Worm (Caenorhabditis elegans) whole organism, L1 larva: Measurements from ENCODE around the gene dlst-1.

Source experiments
- F16B12.6 ChIP-seq: fragments of 150-350 bp; optimal IDR thresholded peaks from 2 replicates; lab custom pipeline; 2014; ENCODE audit warnings: missing biosample characterization, missing genetic modification characterization
- Y116A8C.19 ChIP-seq: sonication (generic microtip); optimal IDR thresholded peaks from 2 replicates; lab custom pipeline; 2016; ENCODE audit warnings: missing compliant biosample characterization, missing genetic modification characterization, borderline replicate concordance
- aha-1 ChIP-seq: fragments of 150-350 bp; optimal IDR thresholded peaks from 2 replicates; lab custom pipeline; 2014; ENCODE audit warnings: missing biosample characterization, missing genetic modification characterization
- alr-1 ChIP-seq: fragments of 200-800 bp; sonication (Bioruptor generic); optimal IDR thresholded peaks from 2 replicates; lab custom pipeline; 2018; ENCODE audit warnings: borderline replicate concordance, mild to moderate bottlenecking, missing genetic modification characterization, missing compliant biosample characterization
- ceh-63 ChIP-seq: fragments of 200-800 bp; sonication (Bioruptor generic); optimal IDR thresholded peaks from 2 replicates; lab custom pipeline; 2018; ENCODE audit warnings: mild to moderate bottlenecking, missing genetic modification characterization, missing compliant biosample characterization
- ces-1 ChIP-seq: fragments of 150-350 bp; optimal IDR thresholded peaks from 2 replicates; lab custom pipeline; 2014; ENCODE audit warnings: missing biosample characterization, missing genetic modification reagents, missing genetic modification characterization
- dpl-1 ChIP-seq, 3 experiments: fragments of 150-350 bp in 2 of 3; sonication (generic microtip) in 1 of 3; optimal IDR thresholded peaks; 2 replicates each; lab custom pipeline; 2014 to 2017; ENCODE audit warnings: missing biosample characterization in 3 of 3, missing genetic modification characterization in 3 of 3, missing genetic modification reagents in 3 of 3
- efl-1 ChIP-seq, 4 experiments: fragments of 150-350 bp; optimal IDR thresholded peaks in 3 of 4; peaks in 1 of 4; 1 replicate in 1 of 4; 2 replicates in 3 of 4; lab custom pipeline; 2014; ENCODE audit warnings: missing biosample characterization in 2 of 4, missing genetic modification characterization in 2 of 4, missing genetic modification reagents in 2 of 4
- efl-3 ChIP-seq: fragments of 200-800 bp; sonication (Bioruptor generic); optimal IDR thresholded peaks from 2 replicates; lab custom pipeline; 2018; ENCODE audit warnings: mild to moderate bottlenecking, missing genetic modification characterization, missing compliant biosample characterization
- elt-3 ChIP-seq, 6 experiments: fragments of 150-350 bp in 1 of 6; sonication (generic microtip); optimal IDR thresholded peaks; 2 replicates each; lab custom pipeline; 2017 to 2018; ENCODE audit warnings: missing biosample characterization in 6 of 6, missing genetic modification characterization in 6 of 6, inconsistent platforms in 1 of 6
- ets-5 ChIP-seq: fragments of 200-800 bp; sonication (Bioruptor generic); IDR thresholded peaks from 2 replicates; pipeline ENCODE4 v1.3.6; 2022; ENCODE audit warnings: missing genetic modification characterization, missing compliant biosample characterization
- fkh-10 ChIP-seq: sonication (generic microtip); optimal IDR thresholded peaks from 2 replicates; lab custom pipeline; 2017; ENCODE audit warnings: missing biosample characterization, missing genetic modification reagents, missing genetic modification characterization
- fkh-4 ChIP-seq: sonication (generic microtip); optimal IDR thresholded peaks from 2 replicates; lab custom pipeline; 2016; ENCODE audit warnings: missing compliant biosample characterization, missing genetic modification characterization, borderline replicate concordance
- grh-1 ChIP-seq: fragments of 200-800 bp; sonication (Bioruptor generic); IDR thresholded peaks from 2 replicates; pipeline ENCODE4 v1.3.6; 2022; ENCODE audit warnings: missing genetic modification reagents, missing genetic modification characterization, missing compliant biosample characterization
- hlh-4 ChIP-seq: sonication (generic microtip); optimal IDR thresholded peaks from 2 replicates; lab custom pipeline; 2016; ENCODE audit warnings: mild to moderate bottlenecking, missing genetic modification characterization, missing compliant biosample characterization
- lin-13 ChIP-seq: fragments of 150-350 bp; optimal IDR thresholded peaks from 2 replicates; lab custom pipeline; 2014; ENCODE audit warnings: missing biosample characterization, missing genetic modification reagents, missing genetic modification characterization
- lin-15B ChIP-seq: fragments of 150-350 bp; sonication (generic microtip); optimal IDR thresholded peaks from 3 replicates; lab custom pipeline; 2014; ENCODE audit warnings: missing biosample characterization, missing genetic modification characterization
- lin-35 ChIP-seq, 2 experiments: fragments of 150-350 bp; optimal IDR thresholded peaks; 2 replicates each; lab custom pipeline; 2014; ENCODE audit warnings: missing biosample characterization in 2 of 2, missing genetic modification characterization in 2 of 2, missing genetic modification reagents in 2 of 2
- lir-3 ChIP-seq: sonication (generic microtip); optimal IDR thresholded peaks from 2 replicates; lab custom pipeline; 2016; ENCODE audit warnings: mild to moderate bottlenecking, missing genetic modification characterization, moderate library complexity, missing compliant biosample characterization; ENCODE audit not compliant: poor library complexity
- lsy-2 ChIP-seq, 2 experiments: fragments of 150-350 bp; optimal IDR thresholded peaks; 2 replicates each; lab custom pipeline; 2014; ENCODE audit warnings: missing biosample characterization in 2 of 2, missing genetic modification characterization in 2 of 2
- mab-9 ChIP-seq: fragments of 200-800 bp; sonication (Bioruptor generic); IDR thresholded peaks from 2 replicates; pipeline ENCODE4 v1.3.6; 2022; ENCODE audit warnings: missing genetic modification reagents, missing genetic modification characterization, missing compliant biosample characterization
- mdl-1 ChIP-seq, 2 experiments: fragments of 150-350 bp; optimal IDR thresholded peaks; 2 replicates each; lab custom pipeline; 2014 to 2017; ENCODE audit warnings: missing biosample characterization in 2 of 2, missing genetic modification characterization in 2 of 2, inconsistent platforms in 1 of 2
- mef-2 ChIP-seq: fragments of 150-350 bp; optimal IDR thresholded peaks from 2 replicates; lab custom pipeline; 2014; ENCODE audit warnings: missing biosample characterization, missing genetic modification characterization
- nhr-11 ChIP-seq: fragments of 150-350 bp; optimal IDR thresholded peaks from 2 replicates; lab custom pipeline; 2014; ENCODE audit warnings: missing biosample characterization, missing genetic modification characterization
- nhr-19 ChIP-seq: fragments of 200-800 bp; sonication (Bioruptor generic); conservative IDR thresholded peaks from 2 replicates; pipeline ENCODE4 v1.3.6; 2022; ENCODE audit warnings: missing genetic modification characterization, missing compliant biosample characterization
- nhr-20 ChIP-seq: sonication (generic microtip); optimal IDR thresholded peaks from 2 replicates; lab custom pipeline; 2016; ENCODE audit warnings: mild to moderate bottlenecking, missing genetic modification characterization, missing compliant biosample characterization
- nhr-47 ChIP-seq: sonication (generic microtip); optimal IDR thresholded peaks from 2 replicates; lab custom pipeline; 2016; ENCODE audit warnings: mild to moderate bottlenecking, missing genetic modification characterization, moderate library complexity, missing compliant biosample characterization
- nhr-71 ChIP-seq: sonication (generic microtip); optimal IDR thresholded peaks from 2 replicates; lab custom pipeline; 2016; ENCODE audit warnings: mild to moderate bottlenecking, missing genetic modification characterization, moderate library complexity, missing compliant biosample characterization
- nhr-84 ChIP-seq: sonication (generic microtip); optimal IDR thresholded peaks from 2 replicates; lab custom pipeline; 2017; ENCODE audit warnings: missing biosample characterization, missing genetic modification characterization
- nhr-85 ChIP-seq: sonication (generic microtip); peaks from one replicate; lab custom pipeline; 2016; ENCODE audit warnings: missing genetic modification characterization, inconsistent platforms, missing compliant biosample characterization
- rnt-1 ChIP-seq: sonication (generic microtip); optimal IDR thresholded peaks from 2 replicates; lab custom pipeline; 2016; ENCODE audit warnings: mild to moderate bottlenecking, missing genetic modification characterization, moderate library complexity, missing compliant biosample characterization
- snpc-4 ChIP-seq: fragments of 150-350 bp; optimal IDR thresholded peaks from 2 replicates; lab custom pipeline; 2014; ENCODE audit warnings: missing biosample characterization, missing genetic modification characterization
- snu-23 ChIP-seq: sonication (generic microtip); optimal IDR thresholded peaks from 2 replicates; lab custom pipeline; 2016; ENCODE audit warnings: missing genetic modification characterization, missing compliant biosample characterization
- sptf-1 ChIP-seq: fragments of 150-350 bp; optimal IDR thresholded peaks from 2 replicates; lab custom pipeline; 2014; ENCODE audit warnings: missing biosample characterization, missing genetic modification characterization
- unc-30 ChIP-seq: sonication (generic microtip); optimal IDR thresholded peaks from 2 replicates; lab custom pipeline; 2017; ENCODE audit warnings: missing biosample characterization, missing genetic modification characterization
- unc-98 ChIP-seq: fragments of 200-800 bp; sonication (Bioruptor generic); IDR thresholded peaks from 2 replicates; pipeline ENCODE4 v1.3.6; 2022; ENCODE audit warnings: missing genetic modification characterization, missing compliant biosample characterization
- ztf-11 ChIP-seq, 2 experiments: sonication (generic microtip); optimal IDR thresholded peaks; 2 replicates each; lab custom pipeline; 2016 to 2017; ENCODE audit warnings: missing genetic modification characterization in 2 of 2, missing biosample characterization in 1 of 2, missing compliant biosample characterization in 1 of 2

Gene dlst-1

DNA sequence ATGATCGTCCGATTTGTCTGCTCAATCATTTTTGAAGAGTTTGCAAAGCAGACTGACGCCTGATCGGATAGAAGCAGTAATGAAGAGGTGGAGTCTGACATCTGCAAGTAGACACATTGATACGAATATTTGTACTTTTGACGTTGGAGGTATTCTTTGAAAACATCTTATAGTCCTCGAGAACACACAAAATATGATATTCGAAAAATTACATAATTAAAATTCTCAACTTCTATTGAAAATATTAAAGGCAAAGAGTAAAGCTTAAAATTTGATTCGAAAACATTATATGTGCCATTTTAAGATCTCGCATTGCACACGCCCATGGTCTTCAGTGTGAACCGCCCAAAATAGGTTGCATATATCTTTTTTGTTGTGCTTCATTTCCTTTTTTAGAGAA, 13.5 kb upstream of the dlst-1 start, which contains the start of gene ZC487.2:
ZC487.2 (minus strand) TSS at position 101 of the 400 bp plus-strand sequence.
- TF ChIP-seq Y116A8C.19 (tag; lab: Kevin White, UChicago) (no peak), ets-5 (no peak), nhr-47 (no peak), ztf-11 (tag; optimal IDR thresholded peaks at IDR 0.05; lab: Kevin White, UChicago) (no peak), nhr-19 (GFP tag; lab: Robert Waterston, UW) (no peak), snpc-4 (no peak)

DNA sequence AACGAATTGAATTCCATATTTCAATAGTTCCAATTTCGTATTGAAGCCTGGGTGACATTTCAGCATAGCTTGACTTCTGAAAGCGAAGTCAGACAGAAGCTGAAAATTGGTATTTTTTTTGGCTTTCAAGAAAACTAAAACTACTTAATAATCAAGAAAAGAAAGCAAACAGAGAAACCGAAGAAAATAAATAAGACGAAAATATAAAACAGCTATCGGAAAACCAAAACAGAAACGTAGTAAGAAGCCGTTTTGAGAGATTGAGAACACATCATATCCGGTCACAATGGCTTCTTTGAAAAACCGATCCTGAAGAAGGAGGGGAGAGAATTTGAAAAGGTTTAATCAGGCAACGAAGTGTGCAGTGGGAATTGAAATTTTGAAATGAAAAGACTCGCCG, 9.3 kb upstream of the dlst-1 start, which contains the start of gene srg-30:
srg-30 (minus strand) TSS at position 101 of the 400 bp plus-strand sequence.
- TF ChIP-seq ceh-63 (GFP tag; lab: Kevin White, UChicago) (no peak), ztf-11 (tag; optimal IDR thresholded peaks at IDR 0.05; lab: Kevin White, UChicago) (no peak), rnt-1 (tag; lab: Kevin White, UChicago) (no peak), lsy-2 (tag; optimal IDR thresholded peaks at IDR 0.05; lab: Kevin White, UChicago) (no peak), lir-3 (tag; lab: Kevin White, UChicago) (no peak)

DNA sequence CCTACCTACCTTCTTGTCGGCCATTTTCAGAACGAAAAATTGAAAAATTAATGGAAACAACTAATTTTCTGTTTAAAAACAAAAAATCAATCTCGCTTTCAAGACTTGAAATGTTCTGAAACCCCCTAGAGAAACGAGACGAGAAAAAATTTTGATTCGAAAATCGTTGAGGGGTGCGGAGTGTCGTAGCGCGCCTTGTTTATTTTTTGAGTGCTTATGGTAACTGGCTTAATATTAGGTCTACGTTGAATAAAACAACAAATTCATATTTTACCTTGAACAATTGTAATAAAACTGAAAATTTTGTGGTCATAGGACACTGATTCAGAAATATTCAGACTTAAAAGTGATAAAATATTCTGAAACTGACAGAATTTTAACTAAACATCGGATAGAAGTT, 1.6 kb upstream of the dlst-1 start, which contains the start of gene sna-1:
sna-1 (minus strand) TSS at position 218 of the 400 bp plus-strand sequence.
- no peak for TF ChIP-seq efl-3 (GFP tag; lab: Kevin White, UChicago)
- TF ChIP-seq dpl-1 (GFP tag; optimal IDR thresholded peaks at IDR 0.05; lab: Kevin White, UChicago): peak in 1 of 3 experiments; percentile 24
- TF ChIP-seq mab-9 (GFP tag; lab: Robert Waterston, UW): no peak
- no peak for TF ChIP-seq unc-98 (GFP tag; lab: Robert Waterston, UW)
- TF ChIP-seq grh-1 (GFP tag; lab: Robert Waterston, UW): no peak
- peak in 1 of 2 experiments; percentile 33 for TF ChIP-seq lin-35 (GFP tag; optimal IDR thresholded peaks at IDR 0.05; lab: Kevin White, UChicago)
- TF ChIP-seq alr-1: no peak
- no peak for TF ChIP-seq nhr-84
- TF ChIP-seq nhr-20 (tag; lab: Kevin White, UChicago): no peak
- no peak for TF ChIP-seq mef-2 (tag; lab: Kevin White, UChicago)
- peak in 1 of 2 experiments; percentile 6 for TF ChIP-seq efl-1 (optimal IDR thresholded peaks at IDR 0.05; lab: Kevin White, UChicago)
- TF ChIP-seq efl-1 (GFP tag; optimal IDR thresholded peaks at IDR 0.05 in 1 of 2; lab: Kevin White, UChicago): peak; percentile 4 to 66
- peak in 1 of 2 experiments; percentile 44 for TF ChIP-seq lsy-2 (tag; optimal IDR thresholded peaks at IDR 0.05; lab: Kevin White, UChicago)
- TF ChIP-seq unc-30 (tag; lab: Kevin White, UChicago): no peak
- no peak for TF ChIP-seq sptf-1
- no peak for TF ChIP-seq nhr-71 (tag; lab: Kevin White, UChicago)
- TF ChIP-seq lin-13: no peak
- TF ChIP-seq mdl-1 (tag; optimal IDR thresholded peaks at IDR 0.05; lab: Kevin White, UChicago): no peak
- peak; percentile 20 for TF ChIP-seq lin-15B (tag; lab: Kevin White, UChicago)
- TF ChIP-seq rnt-1 (tag; lab: Kevin White, UChicago): no peak
- TF ChIP-seq elt-3 (tag; optimal IDR thresholded peaks at IDR 0.05; lab: Kevin White, UChicago): no peak
- TF ChIP-seq hlh-4 (tag; lab: Kevin White, UChicago): no peak
- no peak for TF ChIP-seq aha-1 (tag; lab: Kevin White, UChicago)
- TF ChIP-seq ces-1 (GFP tag; lab: Kevin White, UChicago): no peak
- TF ChIP-seq fkh-10 (GFP tag; lab: Kevin White, UChicago): no peak
- no peak for TF ChIP-seq nhr-11
- TF ChIP-seq fkh-4 (tag; lab: Kevin White, UChicago): no peak
- no peak for TF ChIP-seq F16B12.6 (tag; lab: Kevin White, UChicago)
- no peak for TF ChIP-seq nhr-85
- peak; percentile 7 for TF ChIP-seq snu-23 (GFP tag; lab: Kevin White, UChicago)
